Fruit fly (Drosophila melanogaster): ENCODE measurements around the gene CG6985.

CG6985 gene

DNA sequence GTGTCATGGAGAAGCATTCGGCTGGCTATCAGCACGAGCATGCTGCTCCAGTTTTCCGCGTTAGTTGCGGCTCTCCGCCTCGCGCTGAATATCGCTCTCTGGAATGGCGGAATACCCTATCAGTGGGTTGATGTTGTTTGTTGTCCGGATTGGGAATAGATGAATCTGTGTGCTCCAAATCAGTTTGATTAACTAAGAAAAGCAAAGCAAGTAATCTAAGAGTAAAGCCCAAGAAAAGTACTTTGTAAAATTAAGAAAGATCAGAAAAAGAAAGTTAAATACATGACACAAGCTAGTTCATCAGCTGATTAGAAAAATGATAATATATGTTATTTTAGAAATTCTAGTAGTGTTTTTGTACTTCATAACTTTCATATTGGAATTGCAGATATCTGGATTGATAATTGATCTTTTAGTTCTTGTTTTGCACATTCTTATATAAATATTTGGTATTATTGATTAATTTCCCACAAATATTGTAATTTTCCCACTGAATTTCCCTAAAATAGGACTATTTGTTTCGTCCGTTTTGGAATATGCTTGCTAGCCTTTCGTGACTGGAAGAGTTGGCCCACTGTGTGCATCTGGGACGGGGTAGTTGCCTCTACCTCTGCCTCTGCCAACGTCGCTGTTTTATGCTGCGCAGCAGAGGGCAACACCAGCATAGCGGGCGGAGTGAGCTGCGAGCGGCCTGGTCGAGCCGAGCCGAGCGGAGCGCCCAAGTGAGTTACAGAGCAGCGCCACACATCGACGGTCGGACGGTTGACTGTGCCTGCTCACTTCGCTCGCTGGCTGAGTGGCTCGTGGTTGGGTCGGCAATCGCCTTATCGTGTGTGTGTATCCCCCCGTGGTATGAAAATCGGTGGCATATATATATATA is 13.2 kb downstream of the CG6985 start (continued):
- TF ChIP-seq CG10209 (GFP tag; optimal IDR thresholded peaks at IDR 0.05) (peak; percentile 61), CG3163 (GFP tag; optimal IDR thresholded peaks at IDR 0.05) (no peak), Xrp1 (GFP tag; IDR thresholded peaks at IDR 0.05) (peak; percentile 39; the same call in 1 of the 2 replicates), CG13894 (tag; optimal IDR thresholded peaks at IDR 0.05) (peak; percentile 9), CG4360 (GFP tag; IDR thresholded peaks at IDR 0.05) (0 out of 2 replicates have a peak, but pooled peaks have one; percentile 9), Hr3 (GFP tag; optimal IDR thresholded peaks at IDR 0.05) (peak; percentile 60), Med (GFP tag) (peak; percentile 86), Dbx (GFP tag; IDR thresholded peaks at IDR 0.05) (peak; percentile 78), CG4404 (GFP tag; IDR thresholded peaks at IDR 0.05) (no peak), HLHmδ (GFP tag; optimal IDR thresholded peaks at IDR 0.05) (no peak), ATbp (GFP tag; optimal IDR thresholded peaks at IDR 0.05) (peak; percentile 52), wdn (GFP tag; IDR thresholded peaks at IDR 0.05) (peak; percentile 35; the same call in 1 of the 2 replicates), CG17802 (tag; optimal IDR thresholded peaks at IDR 0.05) (no peak), fru (optimal IDR thresholded peaks at IDR 0.05) (no peak), Ets97D (GFP tag; optimal IDR thresholded peaks at IDR 0.05) (no peak), CG8765 (GFP tag; IDR thresholded peaks at IDR 0.05) (no peak), lbe (GFP tag; optimal IDR thresholded peaks at IDR 0.05) (no peak), CG12236 (GFP tag; optimal IDR thresholded peaks at IDR 0.05) (peak; percentile 13), CG13287 (GFP tag; IDR thresholded peaks at IDR 0.05; ENCODE audit: partially characterized antibody) (peak; percentile 54), tgo (GFP tag; IDR thresholded peaks at IDR 0.05) (peak; percentile 43; the same call in 2 of the 3 replicates), CG6791 (GFP tag; IDR thresholded peaks at IDR 0.05; ENCODE audit: partially characterized antibody) (0 out of 3 replicates have a peak, but pooled peaks have one; percentile 14), dmrt11E (tag; optimal IDR thresholded peaks at IDR 0.05) (no peak), CG15073 (GFP tag; optimal IDR thresholded peaks at IDR 0.05) (no peak), Hr78 (GFP tag; optimal IDR thresholded peaks at IDR 0.05) (peak in 1 of 2 experiments; percentile 12), CG9727 (GFP tag; optimal IDR thresholded peaks at IDR 0.05) (peak; percentile 73), CG12104 (GFP tag; optimal IDR thresholded peaks at IDR 0.05) (peak; percentile 59), CG2202 (tag; optimal IDR thresholded peaks at IDR 0.05) (no peak), CG3065 (GFP tag; optimal IDR thresholded peaks at IDR 0.05) (no peak), CG10431 (GFP tag; optimal IDR thresholded peaks at IDR 0.05) (no peak), Stat92E (GFP tag; optimal IDR thresholded peaks at IDR 0.05) (no peak), toy (GFP tag; IDR thresholded peaks at IDR 0.05) (no peak), Mad (GFP tag; optimal IDR thresholded peaks at IDR 0.05) (peak; percentile 23), Dp (GFP tag; optimal IDR thresholded peaks at IDR 0.05) (no peak), btn (GFP tag; optimal IDR thresholded peaks at IDR 0.05) (no peak), Eip74EF (GFP tag; optimal IDR thresholded peaks at IDR 0.05) (no peak), Ssrp (tag; optimal IDR thresholded peaks at IDR 0.05) (peak; percentile 58), CG4820 (GFP tag; optimal IDR thresholded peaks at IDR 0.05) (peak; percentile 63), Gug (GFP tag; IDR thresholded peaks at IDR 0.05) (peak; percentile 79), run (tag; optimal IDR thresholded peaks at IDR 0.05) (peak; percentile 15), CG5953 (GFP tag; IDR thresholded peaks at IDR 0.05) (0 out of 2 replicates have a peak, but pooled peaks have one; percentile 4), fd3F (GFP tag; optimal IDR thresholded peaks at IDR 0.05) (peak; percentile 28), CG7928 (GFP tag; optimal IDR thresholded peaks at IDR 0.05) (no peak), CG18619 (GFP tag; optimal IDR thresholded peaks at IDR 0.05) (peak; percentile 76), CG10274 (GFP tag; optimal IDR thresholded peaks at IDR 0.05) (peak; percentile 8), disco-r (GFP tag; optimal IDR thresholded peaks at IDR 0.05) (peak; percentile 22), CG2889 (GFP tag; IDR thresholded peaks at IDR 0.05) (0 out of 3 replicates have a peak, but pooled peaks have one; percentile 16), CG17612 (GFP tag; IDR thresholded peaks at IDR 0.05) (0 out of 2 replicates have a peak, but pooled peaks have one; percentile 44), sim (GFP tag; IDR thresholded peaks at IDR 0.05) (no peak; the same call in 1 of the 2 replicates)
